Worm (Caenorhabditis elegans) whole organism, midembryonic: ENCODE measurements around the gene Y94H6A.10.

Experiments used
- T22C8.4 ChIP-seq: fragments of 200-800 bp; sonication (Bioruptor generic); IDR thresholded peaks from 2 replicates; pipeline ENCODE4 v1.3.6; 2022; ENCODE audit warnings: missing genetic modification characterization, missing compliant biosample characterization
- cog-1 ChIP-seq: sonication (generic microtip); optimal IDR thresholded peaks from 2 replicates; lab custom pipeline; 2016; ENCODE audit warnings: missing genetic modification characterization, missing compliant biosample characterization
- flt-1 ChIP-seq: fragments of 200-800 bp; sonication (Bioruptor generic); IDR thresholded peaks from 2 replicates; pipeline ENCODE4 v1.3.6; 2022; ENCODE audit warnings: missing genetic modification characterization, missing compliant biosample characterization
- klf-2 ChIP-seq: fragments of 200-800 bp; sonication (Bioruptor generic); conservative IDR thresholded peaks from 2 replicates; pipeline ENCODE4 v1.3.6; 2022; ENCODE audit warnings: missing genetic modification reagents, missing genetic modification characterization, missing compliant biosample characterization
- med-1 ChIP-seq: sonication (generic microtip); optimal IDR thresholded peaks from 2 replicates; lab custom pipeline; 2017; ENCODE audit warnings: missing genetic modification characterization, mild to moderate bottlenecking, missing compliant biosample characterization, antibody characterized with exemption, missing genetic modification reagents; ENCODE audit not compliant: insufficient read depth
- ztf-23 ChIP-seq: fragments of 200-800 bp; sonication (Bioruptor generic); IDR thresholded peaks from 2 replicates; pipeline ENCODE4 v1.3.6; 2022; ENCODE audit warnings: missing genetic modification reagents, missing genetic modification characterization, missing compliant biosample characterization
- ztf-29 ChIP-seq: fragments of 200-800 bp; sonication (Bioruptor generic); IDR thresholded peaks from 2 replicates; pipeline ENCODE4 v1.3.6; 2022; ENCODE audit warnings: missing genetic modification reagents, missing genetic modification characterization, missing compliant biosample characterization

- no peak for TF ChIP-seq flt-1
- no peak for TF ChIP-seq ztf-23 (GFP tag; lab: Robert Waterston, UW)
- no peak for TF ChIP-seq T22C8.4 (GFP tag; lab: Robert Waterston, UW)
- TF ChIP-seq klf-2 (GFP tag; lab: Robert Waterston, UW) = no peak
- TF ChIP-seq med-1 (GFP tag; lab: Kevin White, UChicago) = no peak
- no peak for TF ChIP-seq cog-1 (tag; lab: Kevin White, UChicago)
- no peak for TF ChIP-seq ztf-29
Measured at ce11 chrIV:2758079-2758478, 47.6 kb upstream of the Y94H6A.10 start.
